Worm (Caenorhabditis elegans) whole organism, L1 larva: ENCODE results near the gene pept-1.

Source experiments
- C34B4.2 ChIP-seq: sonication (generic microtip); optimal IDR thresholded peaks from 2 replicates; lab custom pipeline; 2017; ENCODE audit warnings: mild to moderate bottlenecking, missing genetic modification characterization, missing compliant biosample characterization
- Y116A8C.19 ChIP-seq: sonication (generic microtip); optimal IDR thresholded peaks from 2 replicates; lab custom pipeline; 2016; ENCODE audit warnings: missing compliant biosample characterization, missing genetic modification characterization, borderline replicate concordance
- aly-2 ChIP-seq: fragments of 150-350 bp; optimal IDR thresholded peaks from 2 replicates; lab custom pipeline; 2014; ENCODE audit warnings: missing biosample characterization, missing genetic modification characterization
- blmp-1 ChIP-seq: fragments of 150-350 bp; optimal IDR thresholded peaks from 2 replicates; lab custom pipeline; 2014; ENCODE audit warnings: missing biosample characterization, missing genetic modification characterization
- ceh-82 ChIP-seq, 3 experiments: fragments of 150-350 bp in 1 of 3; sonication (generic microtip) in 2 of 3; optimal IDR thresholded peaks; 2 replicates each; lab custom pipeline; 2014 to 2017; ENCODE audit warnings: missing biosample characterization in 3 of 3, missing genetic modification characterization in 3 of 3
- ceh-90 ChIP-seq: sonication (generic microtip); optimal IDR thresholded peaks from 2 replicates; lab custom pipeline; 2016; ENCODE audit warnings: missing genetic modification characterization, missing compliant biosample characterization
- dpl-1 ChIP-seq, 3 experiments: fragments of 150-350 bp in 2 of 3; sonication (generic microtip) in 1 of 3; optimal IDR thresholded peaks; 2 replicates each; lab custom pipeline; 2014 to 2017; ENCODE audit warnings: missing biosample characterization in 3 of 3, missing genetic modification characterization in 3 of 3, missing genetic modification reagents in 3 of 3
- dsc-1 ChIP-seq: sonication (generic microtip); optimal IDR thresholded peaks from 2 replicates; lab custom pipeline; 2016; ENCODE audit warnings: mild to moderate bottlenecking, missing genetic modification characterization, missing compliant biosample characterization
- efl-1 ChIP-seq, 4 experiments: fragments of 150-350 bp; optimal IDR thresholded peaks in 3 of 4; peaks in 1 of 4; 1 replicate in 1 of 4; 2 replicates in 3 of 4; lab custom pipeline; 2014; ENCODE audit warnings: missing biosample characterization in 2 of 4, missing genetic modification characterization in 2 of 4, missing genetic modification reagents in 2 of 4
- efl-3 ChIP-seq: fragments of 200-800 bp; sonication (Bioruptor generic); optimal IDR thresholded peaks from 2 replicates; lab custom pipeline; 2018; ENCODE audit warnings: mild to moderate bottlenecking, missing genetic modification characterization, missing compliant biosample characterization
- egl-27 ChIP-seq, 2 experiments: fragments of 150-350 bp in 1 of 2; sonication (generic microtip); optimal IDR thresholded peaks; 3 replicates each; lab custom pipeline; 2017 to 2018; ENCODE audit warnings: missing biosample characterization in 2 of 2, missing genetic modification characterization in 2 of 2, missing genetic modification reagents in 2 of 2
- elt-2 ChIP-seq: sonication (generic microtip); optimal IDR thresholded peaks from 2 replicates; lab custom pipeline; 2016; ENCODE audit warnings: missing genetic modification characterization, mild to moderate bottlenecking, inconsistent platforms, missing compliant biosample characterization, missing genetic modification reagents
- fkh-10 ChIP-seq: sonication (generic microtip); optimal IDR thresholded peaks from 2 replicates; lab custom pipeline; 2017; ENCODE audit warnings: missing biosample characterization, missing genetic modification reagents, missing genetic modification characterization
- fkh-8 ChIP-seq: sonication (generic microtip); optimal IDR thresholded peaks from 2 replicates; lab custom pipeline; 2016; ENCODE audit warnings: mild to moderate bottlenecking, missing genetic modification characterization, missing compliant biosample characterization
- fos-1 ChIP-seq: fragments of 150-350 bp; optimal IDR thresholded peaks from 2 replicates; lab custom pipeline; 2014; ENCODE audit warnings: missing biosample characterization, missing genetic modification characterization
- grh-1 ChIP-seq: fragments of 200-800 bp; sonication (Bioruptor generic); IDR thresholded peaks from 2 replicates; pipeline ENCODE4 v1.3.6; 2022; ENCODE audit warnings: missing genetic modification reagents, missing genetic modification characterization, missing compliant biosample characterization
- hlh-4 ChIP-seq: sonication (generic microtip); optimal IDR thresholded peaks from 2 replicates; lab custom pipeline; 2016; ENCODE audit warnings: mild to moderate bottlenecking, missing genetic modification characterization, missing compliant biosample characterization
- hpl-2 ChIP-seq: fragments of 150-350 bp; optimal IDR thresholded peaks from 2 replicates; lab custom pipeline; 2014; ENCODE audit warnings: missing biosample characterization, missing genetic modification reagents, missing genetic modification characterization
- lin-13 ChIP-seq: fragments of 150-350 bp; optimal IDR thresholded peaks from 2 replicates; lab custom pipeline; 2014; ENCODE audit warnings: missing biosample characterization, missing genetic modification reagents, missing genetic modification characterization
- lin-14 ChIP-seq: fragments of 200-800 bp; sonication (Bioruptor generic); optimal IDR thresholded peaks from 2 replicates; lab custom pipeline; 2018; ENCODE audit warnings: mild to moderate bottlenecking, missing genetic modification characterization, moderate library complexity, missing compliant biosample characterization
- mep-1 ChIP-seq: fragments of 150-350 bp; optimal IDR thresholded peaks from 2 replicates; lab custom pipeline; 2014; ENCODE audit warnings: missing biosample characterization, missing genetic modification characterization
- nhr-19 ChIP-seq: fragments of 200-800 bp; sonication (Bioruptor generic); conservative IDR thresholded peaks from 2 replicates; pipeline ENCODE4 v1.3.6; 2022; ENCODE audit warnings: missing genetic modification characterization, missing compliant biosample characterization
- nhr-47 ChIP-seq: sonication (generic microtip); optimal IDR thresholded peaks from 2 replicates; lab custom pipeline; 2016; ENCODE audit warnings: mild to moderate bottlenecking, missing genetic modification characterization, moderate library complexity, missing compliant biosample characterization
- nhr-71 ChIP-seq: sonication (generic microtip); optimal IDR thresholded peaks from 2 replicates; lab custom pipeline; 2016; ENCODE audit warnings: mild to moderate bottlenecking, missing genetic modification characterization, moderate library complexity, missing compliant biosample characterization
- nhr-84 ChIP-seq: sonication (generic microtip); optimal IDR thresholded peaks from 2 replicates; lab custom pipeline; 2017; ENCODE audit warnings: missing biosample characterization, missing genetic modification characterization
- nhr-85 ChIP-seq: sonication (generic microtip); peaks from one replicate; lab custom pipeline; 2016; ENCODE audit warnings: missing genetic modification characterization, inconsistent platforms, missing compliant biosample characterization
- nhr-90 ChIP-seq: sonication (generic microtip); optimal IDR thresholded peaks from 2 replicates; lab custom pipeline; 2016; ENCODE audit warnings: mild to moderate bottlenecking, missing genetic modification characterization, missing compliant biosample characterization; ENCODE audit not compliant: poor library complexity
- pax-3 ChIP-seq: fragments of 200-800 bp; sonication (Bioruptor generic); optimal IDR thresholded peaks from 2 replicates; lab custom pipeline; 2018; ENCODE audit warnings: mild to moderate bottlenecking, missing genetic modification characterization, moderate library complexity, missing compliant biosample characterization
- pqm-1 ChIP-seq: sonication (generic microtip); optimal IDR thresholded peaks from 3 replicates; lab custom pipeline; 2017; ENCODE audit warnings: missing biosample characterization, missing genetic modification characterization
- rnt-1 ChIP-seq: sonication (generic microtip); optimal IDR thresholded peaks from 2 replicates; lab custom pipeline; 2016; ENCODE audit warnings: mild to moderate bottlenecking, missing genetic modification characterization, moderate library complexity, missing compliant biosample characterization
- skn-1 ChIP-seq: fragments of 150-350 bp; optimal IDR thresholded peaks from 2 replicates; lab custom pipeline; 2014; ENCODE audit warnings: missing biosample characterization, missing genetic modification characterization
- snpc-4 ChIP-seq: fragments of 150-350 bp; optimal IDR thresholded peaks from 2 replicates; lab custom pipeline; 2014; ENCODE audit warnings: missing biosample characterization, missing genetic modification characterization
- snu-23 ChIP-seq: sonication (generic microtip); optimal IDR thresholded peaks from 2 replicates; lab custom pipeline; 2016; ENCODE audit warnings: missing genetic modification characterization, missing compliant biosample characterization
- swsn-7 ChIP-seq: sonication (generic microtip); optimal IDR thresholded peaks from 2 replicates; lab custom pipeline; 2016; ENCODE audit warnings: missing genetic modification characterization, missing compliant biosample characterization
- tbx-2 ChIP-seq: sonication (generic microtip); optimal IDR thresholded peaks from 2 replicates; lab custom pipeline; 2016; ENCODE audit warnings: missing genetic modification characterization, missing compliant biosample characterization
- unc-98 ChIP-seq: fragments of 200-800 bp; sonication (Bioruptor generic); IDR thresholded peaks from 2 replicates; pipeline ENCODE4 v1.3.6; 2022; ENCODE audit warnings: missing genetic modification characterization, missing compliant biosample characterization
- vab-15 ChIP-seq: sonication (generic microtip); optimal IDR thresholded peaks from 2 replicates; lab custom pipeline; 2017; ENCODE audit warnings: missing genotype, mild to moderate bottlenecking, missing genetic modification characterization, missing compliant biosample characterization
- xbp-1 ChIP-seq: sonication (generic microtip); optimal IDR thresholded peaks from 2 replicates; lab custom pipeline; 2016; ENCODE audit warnings: missing genetic modification characterization, missing compliant biosample characterization

pept-1 gene

DNA sequence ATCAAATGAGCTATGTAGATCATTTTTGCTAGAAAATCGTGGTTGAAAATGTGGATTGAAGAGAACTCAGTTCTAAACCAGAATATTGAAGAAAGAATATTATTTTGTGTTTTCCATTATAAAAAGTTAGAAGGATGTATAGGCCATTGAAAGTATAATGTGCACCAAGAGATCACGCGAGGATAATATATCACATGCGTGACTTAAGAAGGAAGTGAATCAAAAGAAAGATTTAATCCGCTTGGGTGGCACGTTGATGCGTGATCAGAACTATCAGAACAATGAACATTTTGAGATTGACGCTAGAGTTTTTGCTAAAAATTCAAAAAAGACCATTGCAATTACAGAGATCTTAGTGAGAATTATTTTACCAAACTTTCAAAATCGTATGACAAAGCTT lies 20.9 kb upstream of the pept-1 start (continued):
- TF ChIP-seq nhr-85 = no peak

DNA sequence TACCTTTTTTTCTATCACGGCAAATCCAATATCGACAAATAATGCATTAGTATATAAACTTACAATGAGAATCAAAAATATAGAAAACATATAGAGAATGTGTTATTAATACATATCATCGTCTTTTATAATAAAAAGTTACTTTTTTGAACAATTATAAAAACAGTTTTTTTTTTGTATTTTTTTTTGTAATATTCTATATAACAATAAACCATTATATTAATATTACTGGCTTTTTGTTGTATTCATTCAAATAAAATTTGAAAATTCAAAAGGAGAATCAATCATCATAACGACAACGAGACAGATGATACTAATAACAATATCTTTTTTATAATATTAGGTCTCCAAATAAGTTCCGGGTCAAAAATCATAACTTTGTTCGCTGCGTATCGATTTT lies 19.1 kb upstream of the pept-1 start, which contains the start of gene K10C2.8:
K10C2.8 (minus strand) TSS at position 101 of the 400 bp plus-strand sequence.
- TF ChIP-seq hpl-2 (GFP tag; lab: Kevin White, UChicago) (no peak), lin-14 (no peak), egl-27 (tag; optimal IDR thresholded peaks at IDR 0.05; lab: Kevin White, UChicago) (no peak)

DNA sequence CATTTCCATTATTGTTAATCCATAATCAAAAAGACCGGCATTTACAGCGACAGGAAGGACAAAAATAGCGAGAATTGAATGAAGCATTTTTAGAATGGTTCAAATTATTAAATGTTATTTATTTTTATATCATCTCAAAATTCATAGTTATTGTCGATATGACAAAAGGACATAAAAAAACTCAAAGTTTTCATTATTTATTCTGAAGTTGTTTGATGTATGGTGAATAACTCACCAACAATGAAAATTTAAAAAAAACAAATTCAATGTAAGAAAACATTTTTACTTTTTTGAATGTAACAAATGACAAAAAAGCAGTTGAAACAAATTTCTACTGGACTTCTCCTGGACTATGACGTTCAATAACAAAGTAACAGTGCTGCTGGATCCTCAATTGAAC lies 16.2 kb upstream of the pept-1 start, which contains the start of gene K10C2.14:
K10C2.14 (minus strand) TSS at position 101 of the 400 bp plus-strand sequence.
- TF ChIP-seq tbx-2 (tag; lab: Kevin White, UChicago) (no peak), unc-98 (GFP tag; lab: Robert Waterston, UW) (no peak), vab-15 (tag; lab: Kevin White, UChicago) (no peak)

DNA sequence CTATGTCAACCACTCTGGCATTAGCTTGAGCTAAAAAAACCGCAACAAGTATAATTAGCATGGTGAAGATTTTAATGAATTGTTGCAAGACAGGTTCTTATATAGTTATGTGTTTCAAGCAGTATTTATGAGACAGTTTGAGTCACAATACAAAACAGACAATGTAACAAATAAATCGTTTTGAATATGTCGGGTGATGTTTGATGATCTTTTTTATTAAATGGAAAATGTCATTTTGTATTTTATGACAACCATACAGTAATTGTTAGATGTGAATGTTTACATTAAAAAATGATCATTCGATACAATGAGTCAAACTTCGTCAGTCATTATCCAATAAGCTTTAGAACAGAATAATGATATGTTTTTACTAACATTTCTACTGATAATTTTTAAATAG lies 13.3 kb upstream of the pept-1 start, which contains the start of gene K10C2.7:
K10C2.7 (minus strand) TSS at position 101 of the 400 bp plus-strand sequence.
- TF ChIP-seq mep-1 (no peak), C34B4.2 (tag; lab: Kevin White, UChicago) (no peak), grh-1 (GFP tag; lab: Robert Waterston, UW) (no peak), swsn-7 (tag; lab: Kevin White, UChicago) (no peak), efl-1 (optimal IDR thresholded peaks at IDR 0.05; lab: Kevin White, UChicago) (no peak), efl-1 (GFP tag; optimal IDR thresholded peaks at IDR 0.05 in 1 of 2; lab: Kevin White, UChicago) (no peak), dsc-1 (tag; lab: Kevin White, UChicago) (no peak), efl-3 (GFP tag; lab: Kevin White, UChicago) (no peak), ceh-90 (tag; lab: Kevin White, UChicago) (no peak), Y116A8C.19 (no peak), ceh-82 (tag; optimal IDR thresholded peaks at IDR 0.05; lab: Kevin White, UChicago) (no peak), rnt-1 (tag; lab: Kevin White, UChicago) (no peak), pax-3 (tag; lab: Kevin White, UChicago) (no peak), lin-13 (GFP tag; lab: Kevin White, UChicago) (no peak), fos-1 (no peak), hlh-4 (tag; lab: Kevin White, UChicago) (no peak)

DNA sequence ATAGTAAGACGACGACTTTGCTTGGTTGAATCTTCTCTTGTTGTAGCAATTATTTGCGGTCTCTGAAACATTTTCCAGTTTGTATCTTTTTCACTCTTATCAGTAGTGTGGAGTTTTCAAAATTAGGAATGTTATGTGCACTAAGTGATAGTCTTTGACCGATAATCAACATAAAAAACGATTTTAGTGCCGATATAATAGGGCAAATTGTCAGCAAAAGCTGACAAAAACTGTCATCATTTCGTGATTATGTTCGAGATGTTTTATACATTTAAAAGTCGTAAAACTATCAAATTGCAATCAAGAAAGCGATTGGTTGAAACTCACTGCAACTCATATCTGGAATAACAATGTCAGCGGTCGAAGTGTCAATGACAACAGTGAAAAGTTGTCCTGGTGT lies 11.4 kb upstream of the pept-1 start:
- TF ChIP-seq hlh-4 (tag; lab: Kevin White, UChicago) (no peak), elt-2 (peak; percentile 63)

DNA sequence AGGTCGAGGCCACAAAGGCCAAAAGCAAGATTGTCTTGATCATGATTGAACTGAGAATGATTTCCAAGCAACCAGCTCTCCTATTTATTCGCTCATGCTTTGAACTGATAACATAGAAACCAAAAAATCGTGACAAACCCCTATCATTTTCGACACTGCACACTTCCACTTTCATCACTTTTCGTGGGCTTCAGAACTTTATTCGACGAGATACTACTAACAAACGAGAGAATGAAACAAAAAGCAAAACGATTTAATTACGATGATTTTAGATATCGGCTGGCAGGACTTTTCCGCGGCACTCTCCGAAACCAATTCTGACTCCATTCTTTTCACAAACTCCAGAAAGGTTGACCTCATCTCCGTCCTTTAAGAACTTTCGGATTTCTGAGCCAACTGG lies 10.1 kb upstream of the pept-1 start, which contains the start of gene asp-14:
asp-14 (minus strand) TSS at position 101 of the 400 bp plus-strand sequence.
- TF ChIP-seq nhr-84 (tag; lab: Kevin White, UChicago) (no peak), pqm-1 (tag; lab: Kevin White, UChicago) (no peak)

DNA sequence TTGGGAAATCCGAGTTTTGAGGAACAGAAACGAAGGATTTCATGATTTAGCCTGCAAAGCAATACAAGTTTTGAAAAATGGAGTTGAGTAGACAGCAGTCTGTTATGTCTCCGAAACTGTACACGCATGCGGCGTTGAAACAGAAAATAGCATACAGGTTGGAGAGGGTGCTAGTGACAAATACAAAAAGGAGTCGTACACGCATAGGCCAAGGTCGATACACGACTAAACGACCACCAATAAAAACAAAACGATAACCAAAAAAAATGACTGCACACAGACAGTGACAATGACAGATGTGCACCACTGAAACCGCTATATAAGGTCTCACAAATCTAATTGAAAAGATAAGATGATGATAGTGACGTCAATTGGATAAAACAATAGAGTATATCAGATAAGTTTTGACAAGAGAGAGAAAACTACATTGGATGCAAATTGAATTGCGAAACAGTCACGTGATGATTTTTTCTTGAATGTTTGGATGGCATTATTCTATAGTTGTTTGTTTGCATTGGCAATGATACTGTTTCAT lies 7.7 kb upstream of the pept-1 start, which contains the start of gene fah-1:
fah-1 (minus strand) TSS at position 51 of the 535 bp plus-strand sequence.
- TF ChIP-seq xbp-1 (tag; lab: Kevin White, UChicago) (peak; percentile 52), elt-2 (peak; percentile 43), ceh-82 (tag; optimal IDR thresholded peaks at IDR 0.05; lab: Kevin White, UChicago) (no peak), nhr-19 (GFP tag; lab: Robert Waterston, UW) (peak; percentile 43), tbx-2 (tag; lab: Kevin White, UChicago) (no peak), skn-1 (tag; lab: Kevin White, UChicago) (peak; percentile 1), swsn-7 (tag; lab: Kevin White, UChicago) (peak; percentile 27), grh-1 (GFP tag; lab: Robert Waterston, UW) (peak; percentile 65), nhr-85 (peak; percentile 97), snu-23 (peak; percentile 66), fkh-10 (GFP tag; lab: Kevin White, UChicago) (no peak), nhr-90 (tag; lab: Kevin White, UChicago) (peak; percentile 84), nhr-71 (tag; lab: Kevin White, UChicago) (peak; percentile 85), fkh-8 (tag; lab: Kevin White, UChicago) (no peak), efl-1 (optimal IDR thresholded peaks at IDR 0.05; lab: Kevin White, UChicago) (no peak), efl-1 (GFP tag; optimal IDR thresholded peaks at IDR 0.05 in 1 of 2; lab: Kevin White, UChicago) (peak in 1 of 2 experiments; percentile 2), blmp-1 (tag; lab: Kevin White, UChicago) (peak; percentile 37), nhr-47 (tag; lab: Kevin White, UChicago) (peak; percentile 61), lin-14 (peak; percentile 80), aly-2 (tag; lab: Kevin White, UChicago) (no peak), snpc-4 (tag; lab: Kevin White, UChicago) (no peak), lin-13 (GFP tag; lab: Kevin White, UChicago) (no peak), dpl-1 (GFP tag; optimal IDR thresholded peaks at IDR 0.05; lab: Kevin White, UChicago) (peak in 1 of 3 experiments; percentile 16), mep-1 (peak; percentile 34)
